Worm (Caenorhabditis elegans): ENCODE data around the gene F37A8.5.

DNA sequence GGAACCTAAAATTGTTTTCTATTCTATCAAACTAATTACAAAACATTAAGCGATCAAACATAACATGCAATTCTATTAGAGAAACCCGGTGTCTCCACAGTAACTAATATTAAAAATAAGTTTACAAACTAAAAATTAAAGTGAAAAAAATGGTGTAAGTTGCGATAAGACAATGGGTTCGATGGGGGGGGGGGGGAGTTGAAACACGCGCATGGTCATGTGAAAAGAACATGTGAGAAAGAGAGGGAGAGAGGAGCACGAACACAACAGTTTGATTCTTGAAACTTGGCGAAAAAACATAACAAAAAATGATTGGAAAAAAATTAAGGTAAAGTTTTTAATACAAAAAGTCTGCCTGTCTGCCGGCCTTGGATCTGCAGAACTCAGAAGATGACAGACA is 20.6 kb downstream of the F37A8.5 start:
- TF ChIP-seq C08G9.2 (tag; optimal IDR thresholded peaks at IDR 0.05) (no peak), pha-4 (tag; optimal IDR thresholded peaks at IDR 0.05) (no peak), rnt-1 (tag; optimal IDR thresholded peaks at IDR 0.05) (no peak), ceh-48 (tag; optimal IDR thresholded peaks at IDR 0.05) (no peak), unc-42 (tag; optimal IDR thresholded peaks at IDR 0.05) (no peak), ceh-31 (tag; optimal IDR thresholded peaks at IDR 0.05) (no peak), pqm-1 (tag; optimal IDR thresholded peaks at IDR 0.05) (no peak), hlh-13 (GFP tag; optimal IDR thresholded peaks at IDR 0.05) (no peak), elt-2 (tag; optimal IDR thresholded peaks at IDR 0.05) (no peak), pag-3 (tag; optimal IDR thresholded peaks at IDR 0.05; ENCODE audit: borderline replicate concordance) (no peak), hlh-30 (tag; optimal IDR thresholded peaks at IDR 0.05; ENCODE audit: insufficient read depth) (no peak), ama-1 (optimal IDR thresholded peaks at IDR 0.05) (no peak)
